Fruit fly (Drosophila melanogaster) whole organism, embryonic: ENCODE data around the gene mil.

ENCODE experiments used
- Adf1 ChIP-seq: fragments of 200-800 bp; sonication (Bioruptor generic); IDR thresholded peaks from 2 replicates; pipeline ENCODE4 v1.3.6; 2022; ENCODE audit warnings: missing biosample characterization, missing genetic modification characterization
- Aef1 ChIP-seq: fragments of 200-800 bp; sonication (Bioruptor generic); IDR thresholded peaks from 3 replicates; pipeline ENCODE4 v1.3.6; 2022; ENCODE audit warnings: missing biosample characterization, missing genetic modification characterization
- B-H1 ChIP-seq: fragments of 200-800 bp; sonication (Bioruptor generic); IDR thresholded peaks from 3 replicates; pipeline ENCODE4 v1.3.6; 2022; ENCODE audit warnings: missing biosample characterization, missing genetic modification characterization
- CG13287 ChIP-seq: fragments of 200-800 bp; sonication (Bioruptor generic); IDR thresholded peaks from 2 replicates; pipeline ENCODE4 v1.3.6; 2022; ENCODE audit warnings: missing biosample characterization, missing genetic modification characterization; ENCODE audit not compliant: partially characterized antibody
- CG13296 ChIP-seq: fragments of 200-800 bp; sonication (Bioruptor generic); optimal IDR thresholded peaks from 3 replicates; lab custom pipeline; 2018; ENCODE audit warnings: missing biosample characterization, mild to moderate bottlenecking, missing genetic modification characterization
- CG14860 ChIP-seq: fragments of 200-800 bp; sonication (Bioruptor generic); IDR thresholded peaks from 3 replicates; pipeline ENCODE4 v1.3.6; 2022; ENCODE audit warnings: missing biosample characterization, missing genetic modification characterization; ENCODE audit not compliant: partially characterized antibody
- CG15601 ChIP-seq: fragments of 200-800 bp; sonication (Bioruptor generic); optimal IDR thresholded peaks from 3 replicates; lab custom pipeline; 2019; ENCODE audit warnings: missing biosample characterization, mild to moderate bottlenecking, missing genetic modification characterization, moderate library complexity
- CG17385 ChIP-seq: fragments of 200-800 bp; sonication (Bioruptor generic); optimal IDR thresholded peaks from 3 replicates; lab custom pipeline; 2018; ENCODE audit warnings: missing biosample characterization, mild to moderate bottlenecking, missing genetic modification characterization
- CG2120 ChIP-seq: fragments of 200-800 bp; sonication (Bioruptor generic); optimal IDR thresholded peaks from 3 replicates; lab custom pipeline; 2016; ENCODE audit warnings: missing biosample characterization, missing genetic modification characterization
- CG2199 ChIP-seq: fragments of 200-800 bp; sonication (Bioruptor generic); IDR thresholded peaks from 3 replicates; pipeline ENCODE4 v1.3.6; 2022; ENCODE audit warnings: missing biosample characterization, missing genetic modification characterization
- CG32532 ChIP-seq: fragments of 200-800 bp; sonication (Bioruptor generic); IDR thresholded peaks from 2 replicates; pipeline ENCODE4 v1.3.6; 2022; ENCODE audit warnings: missing biosample characterization, missing genetic modification characterization
- CG34224 ChIP-seq: fragments of 200-800 bp; sonication (Bioruptor generic); IDR thresholded peaks from 3 replicates; pipeline ENCODE4 v1.3.6; 2022; ENCODE audit warnings: missing biosample characterization, missing genetic modification characterization; ENCODE audit not compliant: partially characterized antibody
- CG34422 ChIP-seq: fragments of 200-800 bp; sonication (Bioruptor generic); IDR thresholded peaks from 3 replicates; pipeline ENCODE4 v1.3.6; 2022; ENCODE audit warnings: missing biosample characterization, missing genetic modification characterization
- CG42726 ChIP-seq: fragments of 200-800 bp; sonication (Bioruptor generic); IDR thresholded peaks from 2 replicates; pipeline ENCODE4 v1.3.6; 2022; ENCODE audit warnings: missing biosample characterization, missing genetic modification characterization; ENCODE audit not compliant: partially characterized antibody
- CG6654 ChIP-seq: fragments of 200-800 bp; sonication (Bioruptor generic); optimal IDR thresholded peaks from 2 replicates; lab custom pipeline; 2017; ENCODE audit warnings: missing biosample characterization, mild to moderate bottlenecking, missing genetic modification characterization
- CG7928 ChIP-seq: fragments of 200-800 bp; sonication (Bioruptor generic); optimal IDR thresholded peaks from 2 replicates; lab custom pipeline; 2017; ENCODE audit warnings: missing biosample characterization, mild to moderate bottlenecking, missing genetic modification characterization
- CG8089 ChIP-seq: fragments of 200-800 bp; sonication (Bioruptor generic); optimal IDR thresholded peaks from 3 replicates; lab custom pipeline; 2016; ENCODE audit warnings: missing biosample characterization, missing genetic modification characterization
- CG8388 ChIP-seq: fragments of 200-800 bp; sonication (Bioruptor generic); optimal IDR thresholded peaks from 2 replicates; lab custom pipeline; 2019; ENCODE audit warnings: missing biosample characterization, mild to moderate bottlenecking, missing genetic modification characterization, moderate library complexity
- CG9797 ChIP-seq: fragments of 200-800 bp; sonication (Bioruptor generic); optimal IDR thresholded peaks from 3 replicates; lab custom pipeline; 2018; ENCODE audit warnings: missing biosample characterization, mild to moderate bottlenecking, missing genetic modification characterization
- Eip74EF ChIP-seq, 2 experiments: fragments of 200-800 bp in 1 of 2; fragments of >200 bp in 1 of 2; sonication (Bioruptor generic) in 1 of 2; optimal IDR thresholded peaks; 2 replicates each; lab custom pipeline; 2017 to 2019; ENCODE audit warnings: missing biosample characterization in 2 of 2, missing genetic modification characterization in 2 of 2, mild to moderate bottlenecking in 1 of 2, moderate library complexity in 1 of 2
- Ets97D ChIP-seq: fragments of 200-800 bp; sonication (Bioruptor generic); optimal IDR thresholded peaks from 3 replicates; lab custom pipeline; 2016; ENCODE audit warnings: missing biosample characterization, missing genetic modification characterization
- Gsc ChIP-seq: fragments of 200-800 bp; sonication (Bioruptor generic); IDR thresholded peaks from 2 replicates; pipeline ENCODE4 v1.3.6; 2022; ENCODE audit warnings: missing biosample characterization, missing genetic modification characterization
- Hand ChIP-seq: fragments of 200-800 bp; sonication (Bioruptor generic); optimal IDR thresholded peaks from 2 replicates; lab custom pipeline; 2017; ENCODE audit warnings: mild to moderate bottlenecking, missing biosample characterization, missing genetic modification reagents, missing genetic modification characterization
- Hmx ChIP-seq: fragments of 200-800 bp; sonication (Bioruptor generic); optimal IDR thresholded peaks from 2 replicates; lab custom pipeline; 2016; ENCODE audit warnings: missing biosample characterization, missing genetic modification characterization
- Mes4 ChIP-seq: fragments of 200-800 bp; sonication (Bioruptor generic); optimal IDR thresholded peaks from 2 replicates; lab custom pipeline; 2016; ENCODE audit warnings: missing biosample characterization, missing genetic modification characterization
- Spps ChIP-seq: fragments of 200-800 bp; sonication (Bioruptor generic); optimal IDR thresholded peaks from 2 replicates; lab custom pipeline; 2018; ENCODE audit warnings: missing biosample characterization, mild to moderate bottlenecking, missing genetic modification characterization
- Sry-β ChIP-seq: fragments of 200-800 bp; sonication (Bioruptor generic); optimal IDR thresholded peaks from 2 replicates; lab custom pipeline; 2018; ENCODE audit warnings: missing biosample characterization, mild to moderate bottlenecking, missing genetic modification characterization, moderate library complexity
- abd-A ChIP-seq: fragments of 200-800 bp; sonication (Bioruptor generic); optimal IDR thresholded peaks from 3 replicates; lab custom pipeline; 2019; ENCODE audit warnings: missing biosample characterization, mild to moderate bottlenecking, missing genetic modification characterization, moderate library complexity
- ase ChIP-seq: fragments of 200-800 bp; sonication (Bioruptor generic); IDR thresholded peaks from 3 replicates; pipeline ENCODE4 v1.3.6; 2022; ENCODE audit warnings: missing biosample characterization, missing genetic modification characterization
- bbx ChIP-seq: fragments of 200-800 bp; sonication (Bioruptor generic); IDR thresholded peaks from 2 replicates; pipeline ENCODE4 v1.3.6; 2022; ENCODE audit warnings: missing biosample characterization, missing genetic modification characterization; ENCODE audit not compliant: partially characterized antibody
- cas ChIP-seq: fragments of 200-800 bp; sonication (Bioruptor generic); IDR thresholded peaks from 2 replicates; pipeline ENCODE4 v1.3.6; 2022; ENCODE audit warnings: missing biosample characterization, missing genetic modification characterization
- dan ChIP-seq: fragments of 200-800 bp; sonication (Bioruptor generic); IDR thresholded peaks from 2 replicates; pipeline ENCODE4 v1.3.6; 2022; ENCODE audit warnings: missing biosample characterization, missing genetic modification characterization
- emc ChIP-seq: fragments of 200-800 bp; sonication (Bioruptor generic); optimal IDR thresholded peaks from 2 replicates; lab custom pipeline; 2016; ENCODE audit warnings: missing biosample characterization, missing genetic modification characterization
- esg ChIP-seq: fragments of 200-800 bp; sonication (Bioruptor generic); conservative IDR thresholded peaks from 2 replicates; pipeline ENCODE4 v1.3.6; 2022; ENCODE audit warnings: missing biosample characterization, missing genetic modification characterization
- gro ChIP-seq: fragments of 200-800 bp; sonication (Bioruptor generic); optimal IDR thresholded peaks from 2 replicates; lab custom pipeline; 2016; ENCODE audit warnings: missing biosample characterization, missing genetic modification characterization
- gt ChIP-seq: fragments of 200-800 bp; sonication (Bioruptor generic); IDR thresholded peaks from 2 replicates; pipeline ENCODE4 v1.3.6; 2022; ENCODE audit warnings: missing biosample characterization, missing genetic modification characterization
- nom ChIP-seq: fragments of 200-800 bp; sonication (Bioruptor generic); optimal IDR thresholded peaks from 2 replicates; lab custom pipeline; 2017; ENCODE audit warnings: missing biosample characterization, missing genetic modification characterization, mild to moderate bottlenecking, moderate library complexity, missing genetic modification reagents
- pnt ChIP-seq: fragments of 200-800 bp; sonication (Bioruptor generic); optimal IDR thresholded peaks from 3 replicates; lab custom pipeline; 2016; ENCODE audit warnings: missing biosample characterization, missing genetic modification characterization
- ranshi ChIP-seq: fragments of 200-800 bp; sonication (Bioruptor generic); IDR thresholded peaks from 2 replicates; pipeline ENCODE4 v1.3.6; 2022; ENCODE audit warnings: missing biosample characterization, missing genetic modification characterization
- row ChIP-seq: fragments of 200-800 bp; sonication (Bioruptor generic); IDR thresholded peaks from 3 replicates; pipeline ENCODE4 v1.3.6; 2022; ENCODE audit warnings: missing biosample characterization, missing genetic modification characterization
- scrt ChIP-seq: fragments of 200-800 bp; sonication (Bioruptor generic); optimal IDR thresholded peaks from 2 replicates; lab custom pipeline; 2018; ENCODE audit warnings: missing biosample characterization, mild to moderate bottlenecking, missing genetic modification characterization, moderate library complexity
- sr ChIP-seq: fragments of 200-800 bp; sonication (Bioruptor generic); IDR thresholded peaks from 3 replicates; pipeline ENCODE4 v1.3.6; 2022; ENCODE audit warnings: missing biosample characterization, missing genetic modification characterization
- ssp ChIP-seq: fragments of 200-800 bp; sonication (Bioruptor generic); IDR thresholded peaks from 2 replicates; pipeline ENCODE4 v1.3.6; 2022; ENCODE audit warnings: missing biosample characterization, missing genetic modification characterization
- stwl ChIP-seq: fragments of 200-800 bp; sonication (Bioruptor generic); optimal IDR thresholded peaks from 3 replicates; lab custom pipeline; 2018; ENCODE audit warnings: missing biosample characterization, mild to moderate bottlenecking, missing genetic modification characterization, moderate library complexity
- tap ChIP-seq: fragments of 200-800 bp; optimal IDR thresholded peaks from 3 replicates; lab custom pipeline; 2019; ENCODE audit warnings: missing biosample characterization, mild to moderate bottlenecking, missing genetic modification characterization, moderate library complexity
- unc-4 ChIP-seq: fragments of 200-800 bp; sonication (Bioruptor generic); IDR thresholded peaks from 2 replicates; pipeline ENCODE4 v1.3.6; 2022; ENCODE audit warnings: missing biosample characterization, missing genetic modification characterization; ENCODE audit not compliant: partially characterized antibody

The mil gene

dm6 chr3R:27912147-27912546, at the start of gene mil:
Gene mil, plus strand, starts transcription at chr3R:27912447.
- TF ChIP-seq CG8388: no peak
- no peak for TF ChIP-seq row

- TF ChIP-seq CG13287 (GFP tag; lab: Robert Waterston, UW) (no peak), stwl (tag; lab: Kevin White, UChicago) (peak; percentile 41), pnt (no peak)
Observed at dm6 chr3R:27872290-27872689, 40.0 kb upstream of the mil start, which contains the start of gene CG12426. Gene CG12426, minus strand, starts transcription at chr3R:27872390.

- TF ChIP-seq scrt (GFP tag; lab: Kevin White, UChicago) (peak; percentile 93), CG34422 (0 out of 3 replicates have a peak, but pooled peaks have one; percentile 17), Aef1 (no peak), abd-A (tag; lab: Kevin White, UChicago) (peak; percentile 89), ssp (no peak)
Observed at dm6 chr3R:27888110-27888509, 24.1 kb upstream of the mil start.

dm6 chr3R:27905695-27906094, 6.6 kb upstream of the mil start, which contains the start of gene CG34353:
Gene CG34353, minus strand, starts transcription at chr3R:27905843.
- no peak for TF ChIP-seq Gsc (GFP tag; lab: Robert Waterston, UW)
- TF ChIP-seq CG32532 (GFP tag; lab: Robert Waterston, UW): no peak
- peak; percentile 0 for TF ChIP-seq CG8089 (GFP tag; lab: Kevin White, UChicago)
- no peak for TF ChIP-seq unc-4
- TF ChIP-seq CG42726: no peak
- peak; percentile 34 for TF ChIP-seq gro
- no peak for TF ChIP-seq Hmx (GFP tag; lab: Kevin White, UChicago)
- no peak for TF ChIP-seq bbx (GFP tag; lab: Robert Waterston, UW)
- TF ChIP-seq CG13296 (GFP tag; lab: Kevin White, UChicago): no peak
- TF ChIP-seq Ets97D (GFP tag; lab: Kevin White, UChicago): peak; percentile 5
- no peak for TF ChIP-seq esg (GFP tag; lab: Robert Waterston, UW)
- no peak for TF ChIP-seq gt (GFP tag; lab: Robert Waterston, UW)
- no peak for TF ChIP-seq B-H1
- no peak for TF ChIP-seq ranshi (GFP tag; lab: Robert Waterston, UW)
- no peak for TF ChIP-seq emc (GFP tag; lab: Kevin White, UChicago)
- no peak for TF ChIP-seq CG17385 (GFP tag; lab: Kevin White, UChicago)
- TF ChIP-seq CG9797 (GFP tag; lab: Kevin White, UChicago): no peak
- TF ChIP-seq CG2120 (GFP tag; lab: Kevin White, UChicago): no peak
- no peak for TF ChIP-seq sr
- TF ChIP-seq CG7928 (GFP tag; lab: Kevin White, UChicago): no peak
- TF ChIP-seq Hand (GFP tag; lab: Kevin White, UChicago): no peak
- TF ChIP-seq tap: no peak
- no peak for TF ChIP-seq CG15601 (tag; lab: Kevin White, UChicago)
- TF ChIP-seq abd-A (tag; lab: Kevin White, UChicago): peak; percentile 77
- no peak for TF ChIP-seq Sry-β (GFP tag; lab: Kevin White, UChicago)
- no peak for TF ChIP-seq ase (GFP tag; lab: Robert Waterston, UW)
- TF ChIP-seq CG6654 (GFP tag; lab: Kevin White, UChicago): no peak
- TF ChIP-seq Mes4 (GFP tag; lab: Kevin White, UChicago): no peak
- no peak for TF ChIP-seq CG14860 (GFP tag; lab: Robert Waterston, UW)
- no peak for TF ChIP-seq dan (GFP tag; lab: Robert Waterston, UW)
- TF ChIP-seq CG2199 (GFP tag; lab: Robert Waterston, UW): 0 out of 3 replicates have a peak, but pooled peaks have one; percentile 21
- TF ChIP-seq cas (GFP tag; lab: Robert Waterston, UW): no peak
- TF ChIP-seq CG34224 (GFP tag; lab: Robert Waterston, UW): peak; percentile 30; the same call in 1 of the 3 replicates
- no peak for TF ChIP-seq Spps (tag; lab: Kevin White, UChicago)
- no peak for TF ChIP-seq Eip74EF (GFP tag; optimal IDR thresholded peaks at IDR 0.05; lab: Kevin White, UChicago)
- peak; percentile 35; the same call in 1 of the 2 replicates for TF ChIP-seq Adf1 (GFP tag; lab: Robert Waterston, UW)
- no peak for TF ChIP-seq nom (GFP tag; lab: Kevin White, UChicago)
